Worm (Caenorhabditis elegans): Measurements from ENCODE around the gene pqn-75.

ce11 chrIV:4051539-4051938 is 20.6 kb upstream of the pqn-75 start, which contains the start of gene wrt-5:
- no peak for TF ChIP-seq vab-7 (GFP tag; IDR thresholded peaks at IDR 0.05)
- TF ChIP-seq lir-3 (tag; optimal IDR thresholded peaks at IDR 0.05), result no peak

Data from whole organism, L4 larva.